Fruit fly (Drosophila melanogaster) whole organism, embryonic: ENCODE data around the gene CG17010.

ENCODE experiments used
- Atf6 ChIP-seq: fragments of 200-800 bp; sonication (Bioruptor generic); IDR thresholded peaks from 2 replicates; pipeline ENCODE4 v1.3.6; 2022; ENCODE audit warnings: missing biosample characterization, missing genetic modification characterization
- CG17612 ChIP-seq: fragments of 200-800 bp; sonication (Bioruptor generic); IDR thresholded peaks from 2 replicates; pipeline ENCODE4 v1.3.6; 2022; ENCODE audit warnings: missing biosample characterization, missing genetic modification characterization
- CG3065 ChIP-seq: fragments of 200-800 bp; sonication (Bioruptor generic); optimal IDR thresholded peaks from 2 replicates; lab custom pipeline; 2016; ENCODE audit warnings: missing biosample characterization, missing genetic modification characterization
- CG3838 ChIP-seq: fragments of 200-800 bp; sonication (Bioruptor generic); optimal IDR thresholded peaks from 3 replicates; lab custom pipeline; 2016; ENCODE audit warnings: missing biosample characterization, missing genetic modification characterization
- Dip2 ChIP-seq: fragments of 200-800 bp; sonication (Bioruptor generic); IDR thresholded peaks from 2 replicates; pipeline ENCODE4 v1.3.6; 2022; ENCODE audit warnings: missing biosample characterization, missing genetic modification characterization
- Mes4 ChIP-seq: fragments of 200-800 bp; sonication (Bioruptor generic); optimal IDR thresholded peaks from 2 replicates; lab custom pipeline; 2016; ENCODE audit warnings: missing biosample characterization, missing genetic modification characterization
- ato ChIP-seq: fragments of 200-800 bp; sonication (Bioruptor generic); IDR thresholded peaks from 2 replicates; pipeline ENCODE4 v1.3.6; 2022; ENCODE audit warnings: missing biosample characterization, missing genetic modification characterization; ENCODE audit not compliant: partially characterized antibody
- lov ChIP-seq, 2 experiments: fragments of 200-800 bp in 1 of 2; fragments of >200 bp in 1 of 2; sonication (Bioruptor generic) in 1 of 2; IDR thresholded peaks in 1 of 2; optimal IDR thresholded peaks in 1 of 2; 2 replicates in 1 of 2; 3 replicates in 1 of 2; pipeline versions ENCODE4 v1.3.6 to Lab custom; 2017 to 2022; ENCODE audit warnings: missing biosample characterization in 1 of 2, missing genetic modification characterization in 1 of 2
- repo ChIP-seq: fragments of 200-800 bp; sonication (Bioruptor generic); optimal IDR thresholded peaks from 2 replicates; lab custom pipeline; 2016; ENCODE audit warnings: missing biosample characterization, missing genetic modification characterization
- sob ChIP-seq: fragments of 200-800 bp; sonication (Bioruptor generic); IDR thresholded peaks from 2 replicates; pipeline ENCODE4 v1.3.6; 2022; ENCODE audit warnings: missing biosample characterization, missing genetic modification characterization

DNA sequence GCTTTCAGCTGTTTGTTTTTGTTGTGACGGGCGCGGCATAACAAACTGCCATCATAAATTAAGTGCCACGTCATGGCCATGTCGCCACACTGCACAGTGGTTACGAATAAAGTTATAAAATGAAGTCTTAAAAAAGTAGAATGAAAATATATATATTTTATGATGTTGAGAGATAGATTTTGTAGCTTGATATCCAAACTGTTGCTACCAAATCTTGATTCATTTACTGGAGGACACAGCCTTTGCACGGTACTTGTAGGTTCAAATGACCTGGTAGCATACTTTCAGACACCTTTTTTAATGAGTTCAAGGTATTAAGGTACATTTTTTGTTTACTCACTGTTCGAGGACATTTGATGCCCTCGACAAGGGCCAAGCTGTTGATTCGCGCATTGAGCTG lies 2.3 kb upstream of the CG17010 start:
- TF ChIP-seq repo (no peak), CG3065 (no peak), CG3838 (GFP tag; lab: Kevin White, UChicago) (no peak), Atf6 (GFP tag; lab: Robert Waterston, UW) (no peak), CG17612 (GFP tag; lab: Robert Waterston, UW) (no peak), Dip2 (GFP tag; lab: Robert Waterston, UW) (no peak), sob (no peak), ato (no peak), Mes4 (no peak), lov (optimal IDR thresholded peaks at IDR 0.05; lab: Kevin White, UChicago) (no peak), lov (GFP tag; IDR thresholded peaks at IDR 0.05; lab: Robert Waterston, UW) (no peak)
